Fruit fly (Drosophila melanogaster): Measurements from ENCODE around the gene Spn.

The Spn gene

DNA sequence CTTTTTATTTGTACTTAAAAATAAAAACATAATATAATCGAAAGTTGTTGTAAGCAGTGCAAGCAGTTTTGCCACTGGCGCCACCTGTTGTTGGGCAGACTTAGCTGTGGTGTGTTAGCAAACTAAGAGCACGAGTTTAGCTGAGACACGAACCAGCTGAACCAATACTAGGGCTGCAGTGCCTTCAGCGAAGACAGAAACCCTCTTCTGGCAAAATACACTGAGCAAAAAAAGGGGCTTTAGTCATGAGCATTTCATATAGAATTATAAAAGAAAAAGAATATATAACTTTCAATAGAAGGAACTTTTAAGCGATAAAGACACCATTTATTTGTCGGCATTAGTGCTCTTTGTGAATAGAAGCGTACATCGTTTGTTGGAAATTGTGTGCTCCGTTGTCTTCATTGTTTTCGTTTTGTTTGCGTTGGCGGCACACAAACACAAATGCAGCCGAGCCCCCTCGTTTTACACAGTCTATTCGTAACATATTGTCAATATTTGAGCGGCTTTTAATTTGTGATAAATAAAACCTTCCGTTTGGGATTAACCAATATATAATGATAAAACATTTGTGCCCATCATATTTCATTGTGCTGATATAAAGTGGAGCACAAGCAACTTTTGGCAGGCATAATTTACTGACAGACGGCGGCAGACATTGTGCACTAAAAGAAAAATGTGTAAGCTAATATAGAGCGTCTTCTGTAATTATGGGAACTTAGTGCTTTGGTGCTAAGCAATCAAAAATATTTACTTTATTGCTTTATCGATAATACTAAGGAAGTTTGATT is 22.5 kb downstream of the Spn start (continued):
- peak; percentile 34 for TF ChIP-seq Atf-2 (GFP tag; optimal IDR thresholded peaks at IDR 0.05)
- TF ChIP-seq CG14014 (GFP tag; IDR thresholded peaks at IDR 0.05): peak; percentile 82
- peak; percentile 61 for TF ChIP-seq grau (tag; optimal IDR thresholded peaks at IDR 0.05)
- TF ChIP-seq HmgD (GFP tag; optimal IDR thresholded peaks at IDR 0.05): peak; percentile 88
- TF ChIP-seq Rx (GFP tag; IDR thresholded peaks at IDR 0.05): peak; percentile 57
- TF ChIP-seq CG4617 (GFP tag; optimal IDR thresholded peaks at IDR 0.05; ENCODE audit: borderline replicate concordance): peak; percentile 29
- peak; percentile 67 for TF ChIP-seq CG3847 (GFP tag; IDR thresholded peaks at IDR 0.05)
- peak; percentile 21; the same call in 1 of the 2 replicates for TF ChIP-seq unc-4 (GFP tag; IDR thresholded peaks at IDR 0.05; ENCODE audit: partially characterized antibody)
- TF ChIP-seq psq (GFP tag; optimal IDR thresholded peaks at IDR 0.05): peak; percentile 58
- peak; percentile 23 for TF ChIP-seq fd3F (GFP tag; optimal IDR thresholded peaks at IDR 0.05)
- peak; percentile 83 for TF ChIP-seq CG7745 (tag; optimal IDR thresholded peaks at IDR 0.05)
- no peak for TF ChIP-seq CG7963 (GFP tag; IDR thresholded peaks at IDR 0.05; ENCODE audit: partially characterized antibody)
- TF ChIP-seq CG12104 (GFP tag; optimal IDR thresholded peaks at IDR 0.05): peak; percentile 65
- TF ChIP-seq disco-r (GFP tag; optimal IDR thresholded peaks at IDR 0.05): peak; percentile 23
- peak; percentile 57 for TF ChIP-seq CG14667 (GFP tag; IDR thresholded peaks at IDR 0.05)
- peak; percentile 35 for TF ChIP-seq Hr3 (GFP tag; optimal IDR thresholded peaks at IDR 0.05)
- TF ChIP-seq CG2678 (tag; optimal IDR thresholded peaks at IDR 0.05): peak; percentile 78
- TF ChIP-seq odd (GFP tag; optimal IDR thresholded peaks at IDR 0.05): peak; percentile 90
- peak; percentile 35 for TF ChIP-seq Sry-δ (GFP tag; optimal IDR thresholded peaks at IDR 0.05)
- peak; percentile 63 for TF ChIP-seq CG9727 (GFP tag; optimal IDR thresholded peaks at IDR 0.05)
- TF ChIP-seq zfh2 (GFP tag; optimal IDR thresholded peaks at IDR 0.05): peak; percentile 37
- TF ChIP-seq bsh (GFP tag; optimal IDR thresholded peaks at IDR 0.05): peak; percentile 28 to 75
- no peak for TF ChIP-seq zen2 (GFP tag; IDR thresholded peaks at IDR 0.05; ENCODE audit: partially characterized antibody)
- peak; percentile 68 for TF ChIP-seq CG32772 (GFP tag; IDR thresholded peaks at IDR 0.05)
- TF ChIP-seq nerfin-2 (GFP tag; IDR thresholded peaks at IDR 0.05; ENCODE audit: partially characterized antibody): no peak
- TF ChIP-seq pum (GFP tag; optimal IDR thresholded peaks at IDR 0.05): peak; percentile 14
- peak; percentile 70 for TF ChIP-seq CG18619 (GFP tag; optimal IDR thresholded peaks at IDR 0.05)
- peak; percentile 41 for TF ChIP-seq bab2 (GFP tag; optimal IDR thresholded peaks at IDR 0.05)
- TF ChIP-seq CG8478 (optimal IDR thresholded peaks at IDR 0.05): peak; percentile 88
- no peak; the same call in 1 of the 2 replicates for TF ChIP-seq CG4360 (GFP tag; IDR thresholded peaks at IDR 0.05)
- TF ChIP-seq Chrac-16 (GFP tag; optimal IDR thresholded peaks at IDR 0.05): peak; percentile 64
- no peak for TF ChIP-seq CG2129 (GFP tag; IDR thresholded peaks at IDR 0.05; ENCODE audit: partially characterized antibody)
- TF ChIP-seq CG4854 (GFP tag; optimal IDR thresholded peaks at IDR 0.05): peak; percentile 68
- TF ChIP-seq ro (GFP tag; IDR thresholded peaks at IDR 0.05): 0 out of 2 replicates have a peak, but pooled peaks have one; percentile 6
- no peak for TF ChIP-seq sc (optimal IDR thresholded peaks at IDR 0.05)
- TF ChIP-seq sc (GFP tag; optimal IDR thresholded peaks at IDR 0.05): peak; percentile 41
- peak; percentile 59 for TF ChIP-seq fd96Cb (tag; optimal IDR thresholded peaks at IDR 0.05)
- peak in 1 of 2 experiments; percentile 18 for TF ChIP-seq insv (GFP tag; optimal IDR thresholded peaks at IDR 0.05)
- peak; percentile 53 for TF ChIP-seq Oli (tag; optimal IDR thresholded peaks at IDR 0.05)
- TF ChIP-seq seq (GFP tag; IDR thresholded peaks at IDR 0.05): peak; percentile 51; the same call in 1 of the 2 replicates
- no peak for TF ChIP-seq br (optimal IDR thresholded peaks at IDR 0.05)
- TF ChIP-seq da (GFP tag; optimal IDR thresholded peaks at IDR 0.05): no peak
- TF ChIP-seq CG12659 (GFP tag; optimal IDR thresholded peaks at IDR 0.05): peak; percentile 66
- TF ChIP-seq scrt (GFP tag; optimal IDR thresholded peaks at IDR 0.05): peak; percentile 42
- TF ChIP-seq so (GFP tag; IDR thresholded peaks at IDR 0.05): peak; percentile 79
- peak; percentile 51 for TF ChIP-seq CG8944 (GFP tag; optimal IDR thresholded peaks at IDR 0.05)
- TF ChIP-seq CG34376 (GFP tag; optimal IDR thresholded peaks at IDR 0.05): peak; percentile 13
- TF ChIP-seq CG13296 (GFP tag; optimal IDR thresholded peaks at IDR 0.05): peak; percentile 85
- TF ChIP-seq salm (tag; optimal IDR thresholded peaks at IDR 0.05): peak; percentile 82
